Worm (Caenorhabditis elegans) whole organism, young adult: ENCODE data around the gene fbxc-49.

Experiments used
- F23B12.7 ChIP-seq: sonication (generic microtip); optimal IDR thresholded peaks from 2 replicates; lab custom pipeline; 2017; ENCODE audit warnings: missing genetic modification characterization, mild to moderate bottlenecking, missing compliant biosample characterization, antibody characterized with exemption, moderate library complexity; ENCODE audit not compliant: insufficient read depth
- F39B2.1 ChIP-seq: fragments of 200-800 bp; sonication (Bioruptor generic); IDR thresholded peaks from 2 replicates; pipeline ENCODE4 v1.3.6; 2022; ENCODE audit warnings: missing genetic modification reagents, missing genetic modification characterization, missing compliant biosample characterization
- K11D2.4 ChIP-seq: fragments of 200-800 bp; sonication (Bioruptor generic); IDR thresholded peaks from 2 replicates; pipeline ENCODE4 v1.3.6; 2022; ENCODE audit warnings: missing genetic modification reagents, missing genetic modification characterization, missing compliant biosample characterization
- ZK185.1 ChIP-seq: sonication (generic microtip); optimal IDR thresholded peaks from 2 replicates; lab custom pipeline; 2016; ENCODE audit warnings: mild to moderate bottlenecking, missing genetic modification characterization, missing compliant biosample characterization; ENCODE audit not compliant: poor library complexity, severe bottlenecking
- cebp-2 ChIP-seq: fragments of 200-800 bp; sonication (Bioruptor generic); IDR thresholded peaks from 2 replicates; pipeline ENCODE4 v1.3.6; 2022; ENCODE audit warnings: missing genetic modification characterization, missing compliant biosample characterization
- dox-1 ChIP-seq: fragments of 200-800 bp; sonication (Bioruptor generic); IDR thresholded peaks from 2 replicates; pipeline ENCODE4 v1.3.6; 2022; ENCODE audit warnings: missing genetic modification reagents, missing genetic modification characterization, missing compliant biosample characterization
- egl-18 ChIP-seq: fragments of 200-800 bp; sonication (Bioruptor generic); IDR thresholded peaks from 2 replicates; pipeline ENCODE4 v1.3.6; 2022; ENCODE audit warnings: missing genetic modification reagents, missing genetic modification characterization, missing compliant biosample characterization
- hlh-26 ChIP-seq: fragments of 200-800 bp; sonication (Bioruptor generic); conservative IDR thresholded peaks from 2 replicates; pipeline ENCODE4 v1.3.6; 2022; ENCODE audit warnings: missing genetic modification reagents, missing genetic modification characterization, missing compliant biosample characterization
- lag-1 ChIP-seq: fragments of 200-800 bp; sonication (Bioruptor generic); IDR thresholded peaks from 2 replicates; pipeline ENCODE4 v1.3.6; 2022; ENCODE audit warnings: missing genetic modification reagents, missing genetic modification characterization, missing compliant biosample characterization
- lsy-27 ChIP-seq: sonication (generic microtip); optimal IDR thresholded peaks from 2 replicates; lab custom pipeline; 2017; ENCODE audit warnings: missing genetic modification characterization, mild to moderate bottlenecking, missing compliant biosample characterization, antibody characterized with exemption, missing genotype, borderline replicate concordance; ENCODE audit not compliant: insufficient read depth
- madf-3 ChIP-seq: fragments of 200-800 bp; sonication (Bioruptor generic); IDR thresholded peaks from 2 replicates; pipeline ENCODE4 v1.3.6; 2022; ENCODE audit warnings: missing genetic modification reagents, missing genetic modification characterization, missing compliant biosample characterization
- zim-3 ChIP-seq: sonication (generic microtip); optimal IDR thresholded peaks from 2 replicates; lab custom pipeline; 2017; ENCODE audit warnings: mild to moderate bottlenecking, missing genetic modification characterization, moderate library complexity, missing compliant biosample characterization

DNA sequence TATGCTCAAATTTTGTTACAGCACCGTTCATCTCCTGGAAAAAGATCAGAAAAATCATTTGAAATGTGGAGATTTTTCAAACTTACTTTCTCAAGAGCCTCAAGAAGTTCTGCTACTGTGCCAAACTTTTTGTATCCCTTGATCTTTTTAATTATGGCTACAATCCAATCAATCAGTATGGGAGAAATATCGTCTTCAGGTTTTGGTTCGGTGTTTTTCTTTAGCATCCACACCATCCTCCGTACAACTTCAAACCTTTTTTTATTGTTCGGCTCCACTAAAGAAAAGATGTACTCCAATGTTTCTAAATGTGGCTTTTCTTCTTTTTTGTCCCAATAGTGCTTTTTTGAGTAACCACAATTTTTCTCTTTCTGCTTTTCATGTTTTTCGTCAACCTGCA, 7.5 kb upstream of the fbxc-49 start:
- TF ChIP-seq lag-1 (GFP tag; lab: Robert Waterston, UW), result no peak
- TF ChIP-seq cebp-2 (GFP tag; lab: Robert Waterston, UW), result no peak
- TF ChIP-seq egl-18 (GFP tag; lab: Robert Waterston, UW), result no peak
- no peak for TF ChIP-seq K11D2.4
- no peak for TF ChIP-seq madf-3 (GFP tag; lab: Robert Waterston, UW)
- no peak for TF ChIP-seq F23B12.7 (tag; lab: Kevin White, UChicago)
- TF ChIP-seq ZK185.1, result no peak
- no peak for TF ChIP-seq lsy-27 (tag; lab: Kevin White, UChicago)
- TF ChIP-seq F39B2.1 (GFP tag; lab: Robert Waterston, UW), result no peak
- no peak for TF ChIP-seq zim-3 (tag; lab: Kevin White, UChicago)
- no peak for TF ChIP-seq dox-1 (GFP tag; lab: Robert Waterston, UW)
- no peak for TF ChIP-seq hlh-26 (GFP tag; lab: Robert Waterston, UW)
